Worm (Caenorhabditis elegans) whole organism, L2 larva: ENCODE results near the gene E02H1.5.

Source experiments
- ama-1 ChIP-seq: fragments of 150-350 bp; optimal IDR thresholded peaks from 2 replicates; lab custom pipeline; 2018; ENCODE audit warnings: inconsistent platforms
- elt-1 ChIP-seq: fragments of 150-350 bp; optimal IDR thresholded peaks from 2 replicates; lab custom pipeline; 2014; ENCODE audit warnings: missing biosample characterization, missing genetic modification characterization
- lin-13 ChIP-seq: fragments of 150-350 bp; optimal IDR thresholded peaks from 2 replicates; lab custom pipeline; 2014; ENCODE audit warnings: missing biosample characterization, missing genetic modification reagents, missing genetic modification characterization
- skn-1 ChIP-seq: sonication (generic microtip); optimal IDR thresholded peaks from 2 replicates; lab custom pipeline; 2017; ENCODE audit warnings: missing biosample characterization, missing genetic modification characterization
- unc-39 ChIP-seq: fragments of 150-350 bp; optimal IDR thresholded peaks from 2 replicates; lab custom pipeline; 2014; ENCODE audit warnings: missing biosample characterization, missing genetic modification characterization

DNA sequence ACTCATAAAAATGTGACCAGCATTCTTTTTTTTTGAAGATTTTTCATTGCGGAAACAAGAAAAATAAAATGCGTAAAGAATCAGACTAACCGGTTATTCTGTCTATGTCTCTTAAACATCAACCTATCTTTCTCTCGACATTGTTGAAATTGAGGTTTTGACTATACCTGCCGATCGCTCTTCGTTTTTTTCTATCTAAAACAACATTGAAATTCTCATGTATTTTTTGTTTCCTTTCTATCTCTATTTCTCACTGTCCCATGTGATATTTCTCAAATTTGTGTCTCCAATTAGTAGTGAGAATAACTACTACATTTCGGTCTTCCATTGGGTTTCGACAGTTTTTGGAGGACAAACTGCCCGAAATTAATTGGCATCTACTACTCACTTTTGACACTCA, 34.1 kb upstream of the E02H1.5 start:
- TF ChIP-seq elt-1 (tag; lab: Kevin White, UChicago) (no peak), skn-1 (tag; lab: Kevin White, UChicago) (no peak), ama-1 (lab: Kevin White, UChicago) (no peak), unc-39 (no peak), lin-13 (GFP tag; lab: Kevin White, UChicago) (no peak)
